Worm (Caenorhabditis elegans) whole organism, L3 larva: ENCODE data around the gene R11G1.7.

Source experiments
- R02D3.7 ChIP-seq: fragments of 150-350 bp; optimal IDR thresholded peaks from 2 replicates; lab custom pipeline; 2014; ENCODE audit warnings: missing biosample characterization, missing genetic modification characterization
- ZK546.5 ChIP-seq: sonication (generic microtip); optimal IDR thresholded peaks from 2 replicates; lab custom pipeline; 2017; ENCODE audit warnings: missing biosample characterization, missing genetic modification characterization
- ama-1 ChIP-seq: fragments of 150-350 bp; optimal IDR thresholded peaks from 2 replicates; lab custom pipeline; 2018
- ceh-16 ChIP-seq: sonication (generic microtip); optimal IDR thresholded peaks from 2 replicates; lab custom pipeline; 2017; ENCODE audit warnings: missing biosample characterization, missing genetic modification characterization
- ceh-28 ChIP-seq: fragments of 150-350 bp; optimal IDR thresholded peaks from 2 replicates; lab custom pipeline; 2014; ENCODE audit warnings: missing biosample characterization, missing genetic modification reagents, missing genetic modification characterization
- ceh-82 ChIP-seq: fragments of 150-350 bp; optimal IDR thresholded peaks from 2 replicates; lab custom pipeline; 2014; ENCODE audit warnings: missing biosample characterization, missing genetic modification characterization
- ceh-9 ChIP-seq: sonication (generic microtip); optimal IDR thresholded peaks from 2 replicates; lab custom pipeline; 2018; ENCODE audit warnings: missing biosample characterization, missing genetic modification characterization
- daf-12 ChIP-seq: fragments of 150-350 bp; optimal IDR thresholded peaks from 2 replicates; lab custom pipeline; 2014; ENCODE audit warnings: missing biosample characterization, missing genetic modification reagents, missing genetic modification characterization
- egl-5 ChIP-seq: fragments of 150-350 bp; optimal IDR thresholded peaks from 2 replicates; lab custom pipeline; 2017; ENCODE audit warnings: missing biosample characterization, missing genetic modification reagents, missing genetic modification characterization, inconsistent platforms
- elt-2 ChIP-seq: sonication (generic microtip); optimal IDR thresholded peaks from 2 replicates; lab custom pipeline; 2016; ENCODE audit warnings: missing genetic modification reagents, mild to moderate bottlenecking, missing genetic modification characterization, missing compliant biosample characterization
- eor-1 ChIP-seq, 2 experiments: fragments of 150-350 bp; optimal IDR thresholded peaks; 2 replicates each; lab custom pipeline; 2014 to 2018; ENCODE audit warnings: missing biosample characterization in 2 of 2, missing genetic modification characterization in 2 of 2
- fkh-2 ChIP-seq: fragments of 150-350 bp; optimal IDR thresholded peaks from 2 replicates; lab custom pipeline; 2014; ENCODE audit warnings: missing biosample characterization, missing genetic modification reagents, missing genetic modification characterization
- fos-1 ChIP-seq: fragments of 150-350 bp; optimal IDR thresholded peaks from 2 replicates; lab custom pipeline; 2014; ENCODE audit warnings: missing biosample characterization, missing genetic modification characterization
- jun-1 ChIP-seq: fragments of 150-350 bp; optimal IDR thresholded peaks from 2 replicates; lab custom pipeline; 2014; ENCODE audit warnings: missing biosample characterization, missing genetic modification reagents, missing genetic modification characterization
- lin-15B ChIP-seq: fragments of 150-350 bp; optimal IDR thresholded peaks from 2 replicates; lab custom pipeline; 2014; ENCODE audit warnings: missing biosample characterization, missing genetic modification characterization
- lin-39 ChIP-seq: fragments of 150-350 bp; optimal IDR thresholded peaks from 2 replicates; lab custom pipeline; 2018; ENCODE audit warnings: missing biosample characterization, missing genetic modification reagents, missing genetic modification characterization
- lsy-12 ChIP-seq: sonication (generic microtip); optimal IDR thresholded peaks from 2 replicates; lab custom pipeline; 2016; ENCODE audit warnings: mild to moderate bottlenecking, missing genetic modification characterization, missing compliant biosample characterization
- mdl-1 ChIP-seq: fragments of 150-350 bp; optimal IDR thresholded peaks from 2 replicates; lab custom pipeline; 2014; ENCODE audit warnings: missing biosample characterization, missing genetic modification characterization
- mml-1 ChIP-seq: fragments of 150-350 bp; sonication (generic microtip); optimal IDR thresholded peaks from 3 replicates; lab custom pipeline; 2014; ENCODE audit warnings: missing biosample characterization, missing genetic modification characterization
- nfya-1 ChIP-seq: sonication (generic microtip); optimal IDR thresholded peaks from 2 replicates; lab custom pipeline; 2017; ENCODE audit warnings: missing genetic modification characterization, mild to moderate bottlenecking, missing compliant biosample characterization, antibody characterized with exemption, moderate library complexity; ENCODE audit not compliant: insufficient read depth
- nhr-12 ChIP-seq: fragments of 150-350 bp; optimal IDR thresholded peaks from 2 replicates; lab custom pipeline; 2014; ENCODE audit warnings: missing biosample characterization, missing genetic modification characterization
- nhr-23 ChIP-seq: fragments of 150-350 bp; optimal IDR thresholded peaks from 2 replicates; lab custom pipeline; 2014; ENCODE audit warnings: missing biosample characterization, missing genetic modification reagents, missing genetic modification characterization
- nhr-237 ChIP-seq: fragments of 150-350 bp; optimal IDR thresholded peaks from 2 replicates; lab custom pipeline; 2014; ENCODE audit warnings: missing biosample characterization, missing genetic modification characterization
- nhr-25 ChIP-seq: sonication (generic microtip); optimal IDR thresholded peaks from 2 replicates; lab custom pipeline; 2017; ENCODE audit warnings: missing biosample characterization, missing genetic modification characterization
- nhr-43 ChIP-seq: sonication (generic microtip); optimal IDR thresholded peaks from 2 replicates; lab custom pipeline; 2016; ENCODE audit warnings: mild to moderate bottlenecking, missing genetic modification characterization, missing compliant biosample characterization; ENCODE audit not compliant: poor library complexity, severe bottlenecking
- nhr-76 ChIP-seq: fragments of 150-350 bp; sonication (generic microtip); optimal IDR thresholded peaks from 5 replicates; lab custom pipeline; 2014; ENCODE audit warnings: missing biosample characterization, missing genetic modification characterization
- nhr-77 ChIP-seq: fragments of 150-350 bp; optimal IDR thresholded peaks from 2 replicates; lab custom pipeline; 2014; ENCODE audit warnings: missing biosample characterization, missing genetic modification characterization
- pha-4 ChIP-seq: fragments of 150-350 bp; optimal IDR thresholded peaks from 2 replicates; lab custom pipeline; 2014; ENCODE audit warnings: missing biosample characterization, missing genetic modification reagents, missing genetic modification characterization
- pqm-1 ChIP-seq: fragments of 150-350 bp; optimal IDR thresholded peaks from 2 replicates; lab custom pipeline; 2017; ENCODE audit warnings: missing biosample characterization, missing genetic modification characterization, inconsistent platforms
- sea-2 ChIP-seq: fragments of 150-350 bp; sonication (generic microtip); optimal IDR thresholded peaks from 4 replicates; lab custom pipeline; 2014; ENCODE audit warnings: missing biosample characterization, missing genetic modification reagents, missing genetic modification characterization
- skn-1 ChIP-seq: fragments of 150-350 bp; optimal IDR thresholded peaks from 2 replicates; lab custom pipeline; 2014; ENCODE audit warnings: missing biosample characterization, missing genetic modification characterization
- snpc-4 ChIP-seq: fragments of 150-350 bp; optimal IDR thresholded peaks from 2 replicates; lab custom pipeline; 2014; ENCODE audit warnings: missing biosample characterization, missing genetic modification characterization
- tbx-2 ChIP-seq: sonication (generic microtip); optimal IDR thresholded peaks from 2 replicates; lab custom pipeline; 2016; ENCODE audit warnings: mild to moderate bottlenecking, missing genetic modification characterization, missing compliant biosample characterization
- zag-1 ChIP-seq: fragments of 150-350 bp; optimal IDR thresholded peaks from 2 replicates; lab custom pipeline; 2014; ENCODE audit warnings: missing biosample characterization, missing genetic modification characterization
- ztf-11 ChIP-seq: fragments of 150-350 bp; optimal IDR thresholded peaks from 2 replicates; lab custom pipeline; 2014; ENCODE audit warnings: missing biosample characterization, missing genetic modification characterization

Gene R11G1.7

DNA sequence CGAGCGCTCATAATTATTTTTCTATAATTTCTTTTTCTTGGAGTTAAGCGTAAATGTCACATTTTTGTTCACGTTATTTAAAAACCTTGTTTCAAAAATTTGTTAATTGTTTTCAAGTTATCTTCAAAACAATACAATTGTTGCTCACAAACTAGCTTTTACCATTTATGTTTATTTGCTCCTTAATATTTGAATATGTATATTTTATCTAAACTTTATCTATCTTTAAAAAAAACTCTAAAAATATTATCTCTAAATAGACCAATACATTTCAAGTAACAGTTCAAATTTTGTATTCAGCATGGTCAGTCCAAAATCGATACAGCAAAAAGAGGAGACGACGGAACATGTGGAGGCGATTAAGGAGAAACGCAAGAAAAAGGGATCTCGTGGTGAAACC lies at the start of gene R11G1.7:
R11G1.7 (plus strand) TSS at position 301 of the 400 bp plus-strand sequence.
- TF ChIP-seq nhr-76 = no peak
- no peak for TF ChIP-seq egl-5 (tag; lab: Kevin White, UChicago)
- TF ChIP-seq fkh-2 (tag; lab: Kevin White, UChicago) = no peak
- TF ChIP-seq sea-2 (GFP tag; lab: Kevin White, UChicago) = no peak
- TF ChIP-seq lin-39 (tag; lab: Kevin White, UChicago) = no peak
- no peak for TF ChIP-seq nhr-23 (tag; lab: Kevin White, UChicago)
- TF ChIP-seq ztf-11 (tag; lab: Kevin White, UChicago) = no peak
- no peak for TF ChIP-seq nfya-1
- TF ChIP-seq lin-15B (tag; lab: Kevin White, UChicago) = no peak
- no peak for TF ChIP-seq snpc-4 (tag; lab: Kevin White, UChicago)
- no peak for TF ChIP-seq jun-1 (tag; lab: Kevin White, UChicago)
- TF ChIP-seq nhr-43 (tag; lab: Kevin White, UChicago) = no peak
- no peak for TF ChIP-seq ceh-9 (tag; lab: Kevin White, UChicago)
- TF ChIP-seq tbx-2 (tag; lab: Kevin White, UChicago) = no peak
- TF ChIP-seq ama-1 (lab: Kevin White, UChicago) = no peak

DNA sequence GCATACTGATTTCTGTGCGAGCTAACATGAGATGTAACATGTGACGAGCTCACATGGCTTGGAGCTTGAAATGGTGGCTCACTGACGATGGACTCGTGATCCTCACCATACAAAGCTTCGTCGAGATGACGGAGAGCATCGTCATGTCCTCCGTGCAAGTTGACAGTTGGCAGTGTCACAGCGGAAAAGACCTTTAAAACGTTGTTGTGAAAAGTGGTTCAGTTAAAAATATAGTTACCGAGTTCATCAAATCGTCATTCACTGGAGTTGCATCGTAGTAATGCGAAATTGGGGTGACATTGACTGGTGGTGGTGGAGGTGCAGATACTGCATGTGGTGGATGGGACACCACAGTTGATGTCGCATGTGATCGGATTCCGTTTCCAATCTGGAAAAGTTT lies 45.6 kb upstream of the R11G1.7 start:
- TF ChIP-seq fos-1 (no peak), ceh-28 (no peak), ceh-16 (tag; lab: Kevin White, UChicago) (no peak), ceh-82 (tag; lab: Kevin White, UChicago) (no peak), nhr-77 (tag; lab: Kevin White, UChicago) (no peak), nhr-12 (no peak), jun-1 (tag; lab: Kevin White, UChicago) (no peak), daf-12 (tag; lab: Kevin White, UChicago) (no peak), pqm-1 (tag; lab: Kevin White, UChicago) (no peak), nhr-23 (tag; lab: Kevin White, UChicago) (no peak), mml-1 (tag; lab: Kevin White, UChicago) (no peak), ZK546.5 (no peak), nhr-237 (tag; lab: Kevin White, UChicago) (no peak)

DNA sequence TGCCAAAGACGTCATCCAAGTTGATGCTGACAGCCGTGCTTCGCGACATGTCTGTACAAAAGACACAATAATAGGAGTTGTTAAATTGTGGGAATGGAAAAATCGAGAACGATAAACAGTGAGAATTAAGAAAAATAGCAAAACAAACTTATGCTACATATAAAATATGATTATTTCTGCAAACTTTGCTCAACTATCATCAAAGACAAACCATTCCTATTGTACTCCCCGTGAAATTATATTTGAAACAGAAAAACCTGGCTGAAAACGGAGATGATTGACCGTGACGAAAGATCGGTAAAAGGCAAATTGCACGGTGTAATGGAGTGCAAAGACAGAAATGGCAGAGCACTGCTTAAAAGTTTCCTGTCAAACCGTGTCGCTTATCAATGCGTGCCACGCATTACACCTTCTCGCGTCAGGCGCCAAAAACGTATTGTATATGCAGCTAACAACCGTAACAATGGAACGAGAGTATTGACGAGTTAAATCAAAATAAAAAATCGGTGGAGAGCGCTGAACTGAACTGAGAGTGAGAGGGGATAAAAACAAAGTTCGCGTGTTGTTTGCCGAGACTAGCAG lies 44.9 kb upstream of the R11G1.7 start, which contains the start of gene C18B2.5:
C18B2.5 (minus strand) TSS at position 51 of the 582 bp plus-strand sequence.
- no peak for TF ChIP-seq nhr-12
- TF ChIP-seq elt-2 (tag; lab: Kevin White, UChicago) = peak; percentile 84
- peak; percentile 9 for TF ChIP-seq nfya-1
- TF ChIP-seq ama-1 (lab: Kevin White, UChicago) = no peak
- peak; percentile 34 for TF ChIP-seq pha-4 (tag; lab: Kevin White, UChicago)
- peak; percentile 77 for TF ChIP-seq pqm-1 (tag; lab: Kevin White, UChicago)

- TF ChIP-seq ama-1 (lab: Kevin White, UChicago) (no peak), lin-39 (tag; lab: Kevin White, UChicago) (no peak), ztf-11 (tag; lab: Kevin White, UChicago) (no peak), nhr-23 (tag; lab: Kevin White, UChicago) (no peak), ZK546.5 (no peak), eor-1 (tag; optimal IDR thresholded peaks at IDR 0.05; lab: Kevin White, UChicago) (no peak), R02D3.7 (tag; lab: Kevin White, UChicago) (no peak)
- TF ChIP-seq, all 47 proteins: peak for 0
These were observed 44.3 kb upstream of the R11G1.7 start for ce11 chrX:3611740-3612139.

DNA sequence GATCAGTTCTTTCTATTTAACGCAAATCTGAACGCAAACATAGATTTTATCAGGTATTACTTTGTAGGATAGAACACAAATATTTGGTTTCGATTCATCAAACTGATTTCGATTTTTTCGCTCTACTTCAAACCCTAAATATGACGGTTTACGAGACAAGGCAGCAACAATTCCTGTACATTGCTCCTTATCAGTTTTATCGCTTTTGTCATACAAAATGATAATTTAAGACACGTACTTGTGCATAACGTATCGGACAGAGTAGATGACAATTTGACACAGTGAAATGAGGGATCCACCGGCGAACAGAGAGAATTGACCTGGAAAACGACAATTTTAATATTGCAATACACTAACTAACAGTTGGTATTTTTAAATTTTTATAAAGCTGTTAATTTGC lies 42.4 kb upstream of the R11G1.7 start:
- TF ChIP-seq nfya-1 (no peak), nhr-76 (no peak), snpc-4 (tag; lab: Kevin White, UChicago) (no peak), mdl-1 (tag; lab: Kevin White, UChicago) (no peak), lsy-12 (tag; lab: Kevin White, UChicago) (no peak), pqm-1 (tag; lab: Kevin White, UChicago) (peak; percentile 76), egl-5 (tag; lab: Kevin White, UChicago) (no peak), pha-4 (tag; lab: Kevin White, UChicago) (no peak), ZK546.5 (no peak), elt-2 (tag; lab: Kevin White, UChicago) (peak; percentile 91), zag-1 (tag; lab: Kevin White, UChicago) (no peak), skn-1 (peak; percentile 28), mml-1 (tag; lab: Kevin White, UChicago) (no peak), nhr-25 (no peak)
